Fruit fly (Drosophila melanogaster): ENCODE measurements around the gene Afti.

The Afti gene

dm6 chr3R:14283042-14283626 lies 43.4 kb downstream of the Afti start (continued):
- TF ChIP-seq CG8089 (GFP tag; optimal IDR thresholded peaks at IDR 0.05) (no peak), nmo (GFP tag; optimal IDR thresholded peaks at IDR 0.05) (peak; percentile 42), vvl (GFP tag; IDR thresholded peaks at IDR 0.05) (no peak), Scr (GFP tag; IDR thresholded peaks at IDR 0.05; ENCODE audit: partially characterized antibody) (no peak), peb (GFP tag; IDR thresholded peaks at IDR 0.05) (no peak), Taf1 (GFP tag; IDR thresholded peaks at IDR 0.05) (no peak), tgo (GFP tag; IDR thresholded peaks at IDR 0.05) (no peak), dan (GFP tag; IDR thresholded peaks at IDR 0.05) (no peak), CG4282 (GFP tag; optimal IDR thresholded peaks at IDR 0.05) (no peak), Neu2 (GFP tag; optimal IDR thresholded peaks at IDR 0.05; ENCODE audit: borderline replicate concordance) (no peak), grn (GFP tag; optimal IDR thresholded peaks at IDR 0.05) (no peak), en (GFP tag; optimal IDR thresholded peaks at IDR 0.05) (peak; percentile 4), Dad (GFP tag; optimal IDR thresholded peaks at IDR 0.05) (no peak), CkIIα-i1 (GFP tag; IDR thresholded peaks at IDR 0.05) (no peak), Hr39 (optimal IDR thresholded peaks at IDR 0.05) (no peak), CG13775 (GFP tag; optimal IDR thresholded peaks at IDR 0.05) (peak; percentile 56), dati (GFP tag; IDR thresholded peaks at IDR 0.05) (no peak), Dref (GFP tag; IDR thresholded peaks at IDR 0.05) (no peak), CG8290 (GFP tag; optimal IDR thresholded peaks at IDR 0.05) (no peak), CG8290 (tag; optimal IDR thresholded peaks at IDR 0.05) (peak in 1 of 2 experiments; percentile 71), CG30431 (GFP tag; optimal IDR thresholded peaks at IDR 0.05) (no peak), Hr78 (GFP tag; optimal IDR thresholded peaks at IDR 0.05) (no peak), Six4 (GFP tag; optimal IDR thresholded peaks at IDR 0.05) (no peak), Oli (tag; optimal IDR thresholded peaks at IDR 0.05) (peak; percentile 72), CG15514 (GFP tag; optimal IDR thresholded peaks at IDR 0.05) (no peak), Jarid2 (GFP tag; optimal IDR thresholded peaks at IDR 0.05) (no peak), CG4424 (GFP tag; optimal IDR thresholded peaks at IDR 0.05) (no peak), D19A (tag; optimal IDR thresholded peaks at IDR 0.05) (peak; percentile 10), Tbp (GFP tag; optimal IDR thresholded peaks at IDR 0.05) (no peak), Sry-δ (GFP tag; optimal IDR thresholded peaks at IDR 0.05) (peak; percentile 9), Dll (GFP tag; IDR thresholded peaks at IDR 0.05; ENCODE audit: partially characterized antibody) (no peak), knrl (GFP tag; IDR thresholded peaks at IDR 0.05; ENCODE audit: partially characterized antibody) (no peak), twi (tag; optimal IDR thresholded peaks at IDR 0.05) (no peak), CG13424 (tag; optimal IDR thresholded peaks at IDR 0.05) (peak; percentile 40), CG9437 (GFP tag; optimal IDR thresholded peaks at IDR 0.05) (no peak), CG7786 (GFP tag; optimal IDR thresholded peaks at IDR 0.05) (peak; percentile 52), hkb (optimal IDR thresholded peaks at IDR 0.05) (no peak), hkb (GFP tag; IDR thresholded peaks at IDR 0.05) (no peak), CG7745 (tag; optimal IDR thresholded peaks at IDR 0.05) (no peak), H15 (GFP tag; IDR thresholded peaks at IDR 0.05) (no peak), sim (GFP tag; IDR thresholded peaks at IDR 0.05) (no peak), CG10959 (GFP tag; IDR thresholded peaks at IDR 0.05) (no peak), CG31388 (GFP tag; optimal IDR thresholded peaks at IDR 0.05) (no peak), Hmx (GFP tag; optimal IDR thresholded peaks at IDR 0.05) (peak; percentile 6), CG11093 (GFP tag; IDR thresholded peaks at IDR 0.05) (no peak), fd3F (GFP tag; optimal IDR thresholded peaks at IDR 0.05) (peak; percentile 32), CG1529 (GFP tag; optimal IDR thresholded peaks at IDR 0.05) (no peak), CG15479 (GFP tag; optimal IDR thresholded peaks at IDR 0.05) (peak; percentile 88), B-H2 (GFP tag; optimal IDR thresholded peaks at IDR 0.05) (no peak), Fer2 (tag; optimal IDR thresholded peaks at IDR 0.05) (no peak), CG15696 (tag; optimal IDR thresholded peaks at IDR 0.05) (no peak), CG3995 (GFP tag; optimal IDR thresholded peaks at IDR 0.05) (peak; percentile 2)

Measured in whole organism, embryonic.